Worm (Caenorhabditis elegans) whole organism, early embryonic: ENCODE data around the gene str-111.

Source experiments
- aly-1 ChIP-seq: sonication (generic microtip); optimal IDR thresholded peaks from 2 replicates; lab custom pipeline; 2016; ENCODE audit warnings: missing genetic modification characterization, missing compliant biosample characterization
- ama-1 ChIP-seq: fragments of 150-350 bp; optimal IDR thresholded peaks from 2 replicates; lab custom pipeline; 2014
- scrt-1 ChIP-seq: fragments of 200-800 bp; sonication (Bioruptor generic); IDR thresholded peaks from 2 replicates; pipeline ENCODE4 v1.3.6; 2022; ENCODE audit warnings: missing genetic modification characterization, missing compliant biosample characterization

ce11 chrV:16163719-16164118, 5.2 kb downstream of the str-111 start, which contains the start of gene F10A3.12:
- TF ChIP-seq aly-1 (tag; lab: Kevin White, UChicago) (no peak), ama-1 (no peak), scrt-1 (GFP tag; lab: Robert Waterston, UW) (no peak)
